Worm (Caenorhabditis elegans): ENCODE measurements around the gene npr-38.

The npr-38 gene

ce11 chrX:6311391-6311790 lies at the start of gene npr-38:
npr-38 (plus strand) TSS chrX:6311691.
- no peak for TF ChIP-seq sem-2 (GFP tag; optimal IDR thresholded peaks at IDR 0.05)
- TF ChIP-seq mab-5 (tag; optimal IDR thresholded peaks at IDR 0.05), result no peak
- TF ChIP-seq elt-1 (tag; optimal IDR thresholded peaks at IDR 0.05; ENCODE audit: borderline replicate concordance, insufficient read depth), result no peak
- TF ChIP-seq sptf-1 (tag; optimal IDR thresholded peaks at IDR 0.05), result no peak
- TF ChIP-seq lsy-2 (tag; optimal IDR thresholded peaks at IDR 0.05), result no peak
- no peak for TF ChIP-seq hlh-1 (tag; optimal IDR thresholded peaks at IDR 0.05)
- TF ChIP-seq zip-8 (tag; optimal IDR thresholded peaks at IDR 0.05), result no peak
- TF ChIP-seq mls-2 (tag; optimal IDR thresholded peaks at IDR 0.05), result no peak
- no peak for TF ChIP-seq unc-39 (tag; optimal IDR thresholded peaks at IDR 0.05)
- TF ChIP-seq blmp-1 (tag; optimal IDR thresholded peaks at IDR 0.05), result no peak
- no peak for TF ChIP-seq nhr-2 (tag; optimal IDR thresholded peaks at IDR 0.05)
- TF ChIP-seq ztf-11 (tag; optimal IDR thresholded peaks at IDR 0.05), result no peak
- no peak for TF ChIP-seq pha-4 (tag; optimal IDR thresholded peaks at IDR 0.05)
- no peak for TF ChIP-seq ham-2 (GFP tag; optimal IDR thresholded peaks at IDR 0.05)
- TF ChIP-seq lin-32 (GFP tag; optimal IDR thresholded peaks at IDR 0.05), result no peak
- TF ChIP-seq ceh-43 (GFP tag; optimal IDR thresholded peaks at IDR 0.05), result no peak
- no peak for TF ChIP-seq unc-62 (GFP tag; optimal IDR thresholded peaks at IDR 0.05)
- no peak for TF ChIP-seq flh-1 (GFP tag; optimal IDR thresholded peaks at IDR 0.05)
- no peak for TF ChIP-seq ceh-83 (GFP tag; optimal IDR thresholded peaks at IDR 0.05)

- TF ChIP-seq ceh-39 (tag; optimal IDR thresholded peaks at IDR 0.05) (peak; percentile 71), cnd-1 (tag; optimal IDR thresholded peaks at IDR 0.05) (peak; percentile 52), tbx-8 (GFP tag; optimal IDR thresholded peaks at IDR 0.05) (no peak), nhr-2 (tag; optimal IDR thresholded peaks at IDR 0.05) (peak; percentile 91), mep-1 (tag; optimal IDR thresholded peaks at IDR 0.05) (peak; percentile 12), ham-2 (GFP tag; optimal IDR thresholded peaks at IDR 0.05) (peak; percentile 20), lin-13 (tag; optimal IDR thresholded peaks at IDR 0.05) (peak; percentile 10), mls-2 (tag; optimal IDR thresholded peaks at IDR 0.05) (peak; percentile 75), unc-120 (tag; optimal IDR thresholded peaks at IDR 0.05; ENCODE audit: poor library complexity, severe bottlenecking) (peak; percentile 69), hlh-1 (tag; optimal IDR thresholded peaks at IDR 0.05) (peak; percentile 53), nhr-76 (tag; optimal IDR thresholded peaks at IDR 0.05) (no peak), ces-1 (GFP tag; optimal IDR thresholded peaks at IDR 0.05) (peak; percentile 57), ztf-11 (tag; optimal IDR thresholded peaks at IDR 0.05) (peak; percentile 2), sptf-1 (tag; optimal IDR thresholded peaks at IDR 0.05) (no peak), ceh-43 (GFP tag; optimal IDR thresholded peaks at IDR 0.05) (no peak), bed-3 (GFP tag; optimal IDR thresholded peaks at IDR 0.05) (no peak)
Measured at ce11 chrX:6263194-6263698, 48.2 kb upstream of the npr-38 start, which contains the start of gene W05H9.4. W05H9.4 (plus strand) TSS chrX:6263648.

ce11 chrX:6266739-6267138 lies 44.8 kb upstream of the npr-38 start, which contains the start of gene W05H9.2:
W05H9.2 (plus strand) TSS chrX:6267039.
- TF ChIP-seq sem-2 (GFP tag; optimal IDR thresholded peaks at IDR 0.05), result no peak
- TF ChIP-seq bed-3 (GFP tag; optimal IDR thresholded peaks at IDR 0.05), result no peak
- no peak for TF ChIP-seq elt-3 (tag; optimal IDR thresholded peaks at IDR 0.05)
- no peak for TF ChIP-seq ztf-11 (tag; optimal IDR thresholded peaks at IDR 0.05)
- no peak for TF ChIP-seq blmp-1 (tag; optimal IDR thresholded peaks at IDR 0.05)
- no peak for TF ChIP-seq cnd-1 (tag; optimal IDR thresholded peaks at IDR 0.05)
- TF ChIP-seq lin-13 (tag; optimal IDR thresholded peaks at IDR 0.05), result no peak
- no peak for TF ChIP-seq unc-39 (tag; optimal IDR thresholded peaks at IDR 0.05)
- no peak for TF ChIP-seq hlh-1 (tag; optimal IDR thresholded peaks at IDR 0.05)
- no peak for TF ChIP-seq nhr-76 (tag; optimal IDR thresholded peaks at IDR 0.05)
- no peak for TF ChIP-seq nhr-12 (tag; optimal IDR thresholded peaks at IDR 0.05)
- TF ChIP-seq pha-4 (tag; optimal IDR thresholded peaks at IDR 0.05), result no peak
- no peak for TF ChIP-seq elt-1 (tag; optimal IDR thresholded peaks at IDR 0.05; ENCODE audit: borderline replicate concordance, insufficient read depth)
- TF ChIP-seq ceh-43 (GFP tag; optimal IDR thresholded peaks at IDR 0.05), result no peak
- TF ChIP-seq unc-62 (GFP tag; optimal IDR thresholded peaks at IDR 0.05), result no peak
- TF ChIP-seq nhr-2 (tag; optimal IDR thresholded peaks at IDR 0.05), result no peak

- no peak for TF ChIP-seq hlh-1 (tag; optimal IDR thresholded peaks at IDR 0.05)
Measured at ce11 chrX:6271718-6272117, 39.8 kb upstream of the npr-38 start, which contains the start of gene lro-1. lro-1 (plus strand) TSS chrX:6272089.

- TF ChIP-seq sptf-1 (tag; optimal IDR thresholded peaks at IDR 0.05) (no peak), ceh-43 (GFP tag; optimal IDR thresholded peaks at IDR 0.05) (no peak), ham-2 (GFP tag; optimal IDR thresholded peaks at IDR 0.05) (no peak), mep-1 (tag; optimal IDR thresholded peaks at IDR 0.05) (no peak), elt-1 (tag; optimal IDR thresholded peaks at IDR 0.05; ENCODE audit: borderline replicate concordance, insufficient read depth) (no peak), mls-2 (tag; optimal IDR thresholded peaks at IDR 0.05) (no peak), ceh-83 (GFP tag; optimal IDR thresholded peaks at IDR 0.05) (no peak), unc-39 (tag; optimal IDR thresholded peaks at IDR 0.05) (no peak), nhr-28 (tag; optimal IDR thresholded peaks at IDR 0.05) (no peak), nhr-12 (tag; optimal IDR thresholded peaks at IDR 0.05) (no peak)
Measured at ce11 chrX:6273772-6274171, 37.7 kb upstream of the npr-38 start.
